Fruit fly (Drosophila melanogaster) whole organism, pupa: ENCODE measurements around the gene Pa1.

Source experiments
- CG10348 ChIP-seq: fragments of 200-800 bp; sonication (Bioruptor generic); IDR thresholded peaks from 2 replicates; pipeline ENCODE4 v1.3.6; 2022; ENCODE audit warnings: missing biosample characterization, missing genetic modification characterization
- CG12605 ChIP-seq: fragments of 200-800 bp; sonication (Bioruptor generic); IDR thresholded peaks from 2 replicates; pipeline ENCODE4 v1.3.6; 2022; ENCODE audit warnings: missing biosample characterization, missing genetic modification characterization
- CG13204 ChIP-seq: fragments of 200-800 bp; sonication (Bioruptor generic); optimal IDR thresholded peaks from 2 replicates; lab custom pipeline; 2018; ENCODE audit warnings: missing biosample characterization, mild to moderate bottlenecking, missing genetic modification characterization, moderate library complexity
- CG14655 ChIP-seq: fragments of 200-800 bp; sonication (Bioruptor generic); optimal IDR thresholded peaks from 3 replicates; lab custom pipeline; 2017; ENCODE audit warnings: mild to moderate bottlenecking, missing biosample characterization, missing genetic modification reagents, missing genetic modification characterization
- CG15710 ChIP-seq: fragments of 200-800 bp; sonication (Bioruptor generic); optimal IDR thresholded peaks from 2 replicates; lab custom pipeline; 2018; ENCODE audit warnings: missing biosample characterization, mild to moderate bottlenecking, missing genetic modification characterization, moderate library complexity
- CG17806 ChIP-seq: fragments of 200-800 bp; sonication (Bioruptor generic); optimal IDR thresholded peaks from 2 replicates; lab custom pipeline; 2018; ENCODE audit warnings: missing biosample characterization, mild to moderate bottlenecking, missing genetic modification characterization, moderate library complexity
- CG32121 ChIP-seq: fragments of 200-800 bp; sonication (Bioruptor generic); IDR thresholded peaks from 2 replicates; pipeline ENCODE4 v1.3.6; 2022; ENCODE audit warnings: missing biosample characterization, missing genetic modification characterization
- CG34367 ChIP-seq: fragments of 200-800 bp; sonication (Bioruptor generic); optimal IDR thresholded peaks from 2 replicates; lab custom pipeline; 2018; ENCODE audit warnings: missing biosample characterization, mild to moderate bottlenecking, missing genetic modification characterization
- CG4496 ChIP-seq: fragments of 200-800 bp; sonication (Bioruptor generic); IDR thresholded peaks from 3 replicates; pipeline ENCODE4 v1.3.6; 2022; ENCODE audit warnings: missing biosample characterization, missing genetic modification characterization
- CG8159 ChIP-seq: fragments of 200-800 bp; sonication (Bioruptor generic); optimal IDR thresholded peaks from 3 replicates; lab custom pipeline; 2018; ENCODE audit warnings: missing biosample characterization, mild to moderate bottlenecking, missing genetic modification characterization, moderate library complexity
- CG8301 ChIP-seq: fragments of 200-800 bp; sonication (Bioruptor generic); optimal IDR thresholded peaks from 2 replicates; lab custom pipeline; 2018; ENCODE audit warnings: missing biosample characterization, mild to moderate bottlenecking, missing genetic modification characterization
- CG9948 ChIP-seq: fragments of 200-800 bp; sonication (Bioruptor generic); optimal IDR thresholded peaks from 2 replicates; lab custom pipeline; 2018; ENCODE audit warnings: missing biosample characterization, mild to moderate bottlenecking, missing genetic modification characterization, moderate library complexity
- D1 ChIP-seq: fragments of 200-800 bp; sonication (Bioruptor generic); optimal IDR thresholded peaks from 2 replicates; lab custom pipeline; 2018; ENCODE audit warnings: missing biosample characterization, mild to moderate bottlenecking, missing genetic modification characterization, moderate library complexity
- EcR ChIP-seq: fragments of 200-800 bp; sonication (Bioruptor generic); optimal IDR thresholded peaks from 3 replicates; lab custom pipeline; 2019; ENCODE audit warnings: missing biosample characterization, missing genetic modification characterization, mild to moderate bottlenecking, moderate library complexity, missing genetic modification reagents
- Ets98B ChIP-seq: fragments of 200-800 bp; sonication (Bioruptor generic); IDR thresholded peaks from 2 replicates; pipeline ENCODE4 v1.3.6; 2022; ENCODE audit warnings: missing biosample characterization, missing genetic modification characterization
- Pif1A ChIP-seq: fragments of 200-800 bp; sonication (Bioruptor generic); optimal IDR thresholded peaks from 3 replicates; lab custom pipeline; 2016; ENCODE audit warnings: missing biosample characterization, missing genetic modification characterization
- Pif1B ChIP-seq: fragments of 200-800 bp; sonication (Bioruptor generic); optimal IDR thresholded peaks from 3 replicates; lab custom pipeline; 2016; ENCODE audit warnings: missing biosample characterization, missing genetic modification characterization
- Snoo ChIP-seq: fragments of 200-800 bp; sonication (Bioruptor generic); optimal IDR thresholded peaks from 3 replicates; lab custom pipeline; 2017; ENCODE audit warnings: missing biosample characterization, mild to moderate bottlenecking, missing genetic modification characterization, inconsistent platforms
- fd96Ca ChIP-seq: fragments of 200-800 bp; sonication (Bioruptor generic); IDR thresholded peaks from 3 replicates; pipeline ENCODE4 v1.3.6; 2022; ENCODE audit warnings: missing biosample characterization, missing genetic modification characterization
- gl ChIP-seq: fragments of 200-800 bp; sonication (Bioruptor generic); optimal IDR thresholded peaks from 2 replicates; lab custom pipeline; 2018; ENCODE audit warnings: missing biosample characterization, mild to moderate bottlenecking, missing genetic modification characterization
- rn ChIP-seq: fragments of 200-800 bp; sonication (Bioruptor generic); IDR thresholded peaks from 2 replicates; pipeline ENCODE4 v1.3.6; 2022; ENCODE audit warnings: missing biosample characterization, missing genetic modification characterization

Pa1 gene

DNA sequence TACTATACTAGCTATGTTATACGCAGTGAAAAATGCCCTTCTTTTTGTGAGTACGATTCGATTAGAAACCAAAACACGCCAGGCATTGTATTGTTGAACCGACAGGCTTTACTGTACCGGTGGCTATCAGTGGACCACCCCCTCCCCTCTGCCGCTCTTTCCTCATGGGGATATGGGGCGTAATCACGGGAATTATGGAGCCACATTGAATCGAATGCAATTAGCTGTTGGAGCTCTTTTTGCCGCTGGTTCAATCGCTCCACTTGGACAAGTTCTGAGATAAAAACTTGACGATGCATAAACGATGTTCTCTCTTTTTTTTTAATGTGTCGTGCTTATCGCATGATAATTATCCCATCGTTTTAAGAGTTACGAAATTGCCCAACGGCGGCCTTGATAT lies 16.9 kb upstream of the Pa1 start:
- TF ChIP-seq CG4496 (GFP tag; lab: Robert Waterston, UW): peak; percentile 49; the same call in 2 of the 3 replicates
- no peak for TF ChIP-seq CG9948 (tag; lab: Kevin White, UChicago)

DNA sequence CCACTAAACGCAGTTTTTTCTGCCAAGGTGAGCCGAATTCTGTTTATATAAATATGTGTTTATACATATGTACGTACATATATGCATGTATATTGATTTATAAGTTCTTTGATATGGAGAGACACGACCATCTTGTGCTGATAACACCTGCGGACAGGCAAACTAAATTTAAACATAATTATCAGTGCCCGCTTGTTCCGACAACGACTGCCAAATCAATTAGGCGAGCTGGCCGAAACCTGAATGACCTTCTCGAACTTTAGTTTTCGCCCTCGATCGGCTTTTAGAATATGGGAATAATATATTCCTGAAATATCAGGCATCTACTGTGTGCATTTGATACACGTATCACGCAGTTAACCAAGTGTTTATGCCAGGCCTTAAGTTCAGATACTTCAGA lies 16.3 kb upstream of the Pa1 start:
- TF ChIP-seq CG9948 (tag; lab: Kevin White, UChicago) (no peak), Pif1A (GFP tag; lab: Kevin White, UChicago) (no peak), EcR (GFP tag; lab: Kevin White, UChicago) (no peak), CG14655 (GFP tag; lab: Kevin White, UChicago) (no peak)
- TF ChIP-seq, all 21 proteins: peak for 0

DNA sequence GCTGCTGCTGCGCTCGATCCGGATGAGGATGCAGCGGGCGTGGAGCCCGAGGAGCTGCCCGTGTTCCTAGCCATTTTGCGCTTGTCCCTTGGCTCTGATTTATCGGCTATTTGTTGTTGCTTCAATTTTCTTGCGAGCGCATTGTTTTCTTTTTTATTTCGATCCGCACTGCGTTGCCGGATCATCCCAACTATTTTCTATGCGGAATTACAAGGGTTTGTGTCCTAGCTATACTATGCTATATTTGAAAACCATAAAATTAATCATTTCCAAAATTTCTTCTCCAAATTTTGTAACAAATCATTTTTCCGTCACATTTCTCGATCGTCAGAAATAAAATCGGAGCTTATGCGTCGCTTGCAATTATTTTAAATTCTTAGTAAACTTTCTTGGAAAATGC lies 11.2 kb upstream of the Pa1 start, which contains the start of the genes GCS1 and CG11756:
Gene GCS1, minus strand, starts transcription at position 193 of the 400 bp plus-strand sequence.
Gene CG11756, plus strand, starts transcription at position 312 of the 400 bp plus-strand sequence.
- TF ChIP-seq CG8159 (tag; lab: Kevin White, UChicago): no peak
- TF ChIP-seq CG15710 (tag; lab: Kevin White, UChicago): peak; percentile 1

DNA sequence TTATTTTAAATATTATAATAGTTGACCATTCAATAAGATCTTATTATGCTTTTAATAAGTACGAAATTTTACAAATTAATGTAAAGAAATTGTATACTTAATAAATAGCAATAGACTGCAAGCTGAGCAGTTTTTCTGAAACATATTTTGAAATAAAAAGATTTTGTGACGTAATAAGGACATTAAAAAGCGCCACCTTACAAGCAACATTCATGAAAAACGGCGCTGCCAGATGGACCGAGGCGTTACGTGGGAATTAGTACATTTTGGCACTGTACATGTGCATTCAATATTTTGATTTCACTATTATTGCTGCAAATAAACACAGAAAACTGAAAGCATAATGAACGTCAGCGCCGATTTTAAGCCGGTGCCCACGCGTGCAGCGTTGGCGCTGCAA lies 10.2 kb upstream of the Pa1 start, which contains the start of gene CG1738:
Gene CG1738, plus strand, starts transcription at position 221 of the 400 bp plus-strand sequence.
- TF ChIP-seq CG14655 (GFP tag; lab: Kevin White, UChicago): no peak

dm6 chrX:11349780-11350179 lies 9.3 kb upstream of the Pa1 start, which contains the start of gene NdufV3:
TSS of gene NdufV3 (plus strand) at chrX:11349998.
- no peak for TF ChIP-seq CG12605 (GFP tag; lab: Robert Waterston, UW)
- no peak for TF ChIP-seq CG14655 (GFP tag; lab: Kevin White, UChicago)
- TF ChIP-seq CG17806 (tag; lab: Kevin White, UChicago): no peak
- no peak for TF ChIP-seq EcR (GFP tag; lab: Kevin White, UChicago)
- no peak for TF ChIP-seq gl (tag; lab: Kevin White, UChicago)
- no peak for TF ChIP-seq CG4496 (GFP tag; lab: Robert Waterston, UW)
- no peak for TF ChIP-seq CG10348 (GFP tag; lab: Robert Waterston, UW)
- TF ChIP-seq fd96Ca (GFP tag; lab: Robert Waterston, UW): no peak

DNA sequence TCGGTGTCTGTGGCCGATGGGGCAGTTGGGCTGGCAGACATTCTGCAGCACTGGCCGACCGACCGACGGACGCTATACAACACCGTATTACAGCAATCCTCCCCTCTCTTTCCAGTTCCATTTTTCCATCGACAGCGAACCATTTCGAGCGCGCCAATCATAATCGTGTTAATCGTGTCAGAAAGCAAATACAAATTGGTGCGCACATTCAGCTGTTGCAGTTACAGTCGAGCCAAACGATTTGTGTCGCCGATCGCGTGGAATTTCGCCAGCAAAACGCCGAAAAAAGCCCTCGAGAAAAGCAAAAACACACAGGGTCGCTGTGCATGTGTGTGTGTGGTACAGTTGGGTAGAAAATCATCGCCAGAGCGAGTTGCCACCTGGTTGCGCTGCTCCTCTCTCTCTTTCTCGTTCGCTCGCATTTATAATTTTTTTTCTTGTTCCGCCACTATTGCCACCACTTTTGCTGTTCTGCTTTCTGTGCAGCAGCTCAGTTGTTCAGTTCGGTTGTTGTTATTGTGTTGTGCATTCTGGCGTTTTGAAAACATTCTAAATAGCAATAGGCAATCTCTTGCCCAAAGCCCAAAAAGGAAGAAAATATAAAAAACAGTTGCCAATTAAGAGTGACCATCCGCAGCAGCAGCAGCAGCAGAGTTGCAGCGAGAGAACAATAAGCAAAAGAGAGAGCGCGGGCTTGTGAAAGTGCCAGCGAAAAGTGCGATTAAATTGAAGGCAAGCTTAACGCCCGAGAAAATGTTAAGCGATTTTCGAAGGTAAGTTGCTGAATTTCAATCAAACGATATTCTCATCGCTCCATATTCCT lies 8.3 kb upstream of the Pa1 start, which contains the start of gene CG1737:
Gene CG1737, plus strand, starts transcription at position 104 of the 823 bp plus-strand sequence.
- no peak for TF ChIP-seq CG10348 (GFP tag; lab: Robert Waterston, UW)
- no peak for TF ChIP-seq CG14655 (GFP tag; lab: Kevin White, UChicago)
- TF ChIP-seq Snoo (tag; lab: Kevin White, UChicago): no peak
- no peak for TF ChIP-seq rn (GFP tag; lab: Robert Waterston, UW)
- TF ChIP-seq Pif1A (GFP tag; lab: Kevin White, UChicago): no peak
- TF ChIP-seq Ets98B: peak; percentile 47
- no peak for TF ChIP-seq Pif1B (GFP tag; lab: Kevin White, UChicago)
- TF ChIP-seq CG9948 (tag; lab: Kevin White, UChicago): no peak
- no peak for TF ChIP-seq CG17806 (tag; lab: Kevin White, UChicago)
- TF ChIP-seq EcR (GFP tag; lab: Kevin White, UChicago): no peak
- no peak for TF ChIP-seq D1
- peak; percentile 11; the same call in 1 of the 3 replicates for TF ChIP-seq CG4496 (GFP tag; lab: Robert Waterston, UW)

dm6 chrX:11351351-11351750 lies 7.7 kb upstream of the Pa1 start:
- peak; percentile 90 for TF ChIP-seq CG17806 (tag; lab: Kevin White, UChicago)
- TF ChIP-seq Pif1B (GFP tag; lab: Kevin White, UChicago): peak; percentile 88
- peak; percentile 98 for TF ChIP-seq CG32121
- TF ChIP-seq gl (tag; lab: Kevin White, UChicago): peak; percentile 90
- peak; percentile 94 for TF ChIP-seq rn (GFP tag; lab: Robert Waterston, UW)
- peak; percentile 91 for TF ChIP-seq CG15710 (tag; lab: Kevin White, UChicago)
- TF ChIP-seq CG10348 (GFP tag; lab: Robert Waterston, UW): peak; percentile 91
- peak; percentile 90 for TF ChIP-seq Snoo (tag; lab: Kevin White, UChicago)
- peak; percentile 95 for TF ChIP-seq CG14655 (GFP tag; lab: Kevin White, UChicago)
- TF ChIP-seq CG9948 (tag; lab: Kevin White, UChicago): peak; percentile 88
- TF ChIP-seq D1: no peak
- peak; percentile 89 for TF ChIP-seq CG8159 (tag; lab: Kevin White, UChicago)
- TF ChIP-seq CG8301 (tag; lab: Kevin White, UChicago): peak; percentile 95
- TF ChIP-seq CG12605 (GFP tag; lab: Robert Waterston, UW): peak; percentile 97
- TF ChIP-seq Ets98B: peak; percentile 98
- TF ChIP-seq CG13204 (GFP tag; lab: Kevin White, UChicago): peak; percentile 88
- peak; percentile 99 for TF ChIP-seq fd96Ca (GFP tag; lab: Robert Waterston, UW)
- peak; percentile 99 for TF ChIP-seq CG4496 (GFP tag; lab: Robert Waterston, UW)
- peak; percentile 92 for TF ChIP-seq CG34367 (tag; lab: Kevin White, UChicago)
- no peak for TF ChIP-seq EcR (GFP tag; lab: Kevin White, UChicago)
- TF ChIP-seq Pif1A (GFP tag; lab: Kevin White, UChicago): peak; percentile 95
